Fruit fly (Drosophila melanogaster): Measurements from ENCODE around the gene Nil.

The Nil gene

DNA sequence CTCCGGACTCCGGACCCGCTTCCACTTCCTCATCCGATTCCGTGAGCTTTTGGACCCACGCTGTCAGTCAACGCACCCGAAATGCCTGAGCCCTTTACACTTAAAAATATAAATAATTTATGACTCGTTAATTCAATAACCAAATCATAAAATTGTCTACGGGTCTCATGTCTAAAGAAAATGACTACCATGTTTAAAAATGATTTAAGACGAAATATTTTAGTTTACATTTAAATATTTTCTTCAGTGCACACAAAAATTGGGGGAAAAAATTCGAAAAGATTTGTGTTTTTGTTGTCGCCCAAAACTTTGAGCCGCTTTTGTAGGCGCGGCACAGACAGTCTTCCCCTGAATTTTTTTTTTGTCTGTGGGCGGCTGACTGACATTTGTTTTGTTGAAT is 12.0 kb downstream of the Nil start (continued):
- TF ChIP-seq sr (GFP tag; IDR thresholded peaks at IDR 0.05) (no peak), CG2875 (GFP tag; optimal IDR thresholded peaks at IDR 0.05) (no peak), CG15269 (tag; optimal IDR thresholded peaks at IDR 0.05) (peak; percentile 66), CG9817 (tag; optimal IDR thresholded peaks at IDR 0.05) (peak; percentile 29), slou (GFP tag; optimal IDR thresholded peaks at IDR 0.05) (no peak), CG12942 (GFP tag; optimal IDR thresholded peaks at IDR 0.05) (no peak), gfzf (GFP tag; optimal IDR thresholded peaks at IDR 0.05) (no peak), ind (GFP tag; optimal IDR thresholded peaks at IDR 0.05) (peak; percentile 42), CG12299 (tag; optimal IDR thresholded peaks at IDR 0.05) (no peak), Optix (GFP tag; IDR thresholded peaks at IDR 0.05) (no peak), Aef1 (GFP tag; IDR thresholded peaks at IDR 0.05) (peak; percentile 36; the same call in 2 of the 3 replicates), da (GFP tag; optimal IDR thresholded peaks at IDR 0.05) (no peak), CG3838 (GFP tag; optimal IDR thresholded peaks at IDR 0.05) (no peak), sim (GFP tag; IDR thresholded peaks at IDR 0.05) (no peak), mirr (GFP tag; optimal IDR thresholded peaks at IDR 0.05) (no peak), Ets97D (GFP tag; optimal IDR thresholded peaks at IDR 0.05) (no peak), peb (GFP tag; IDR thresholded peaks at IDR 0.05) (no peak), Oaz (GFP tag; IDR thresholded peaks at IDR 0.05) (no peak), CG9797 (GFP tag; optimal IDR thresholded peaks at IDR 0.05) (no peak), CG9727 (GFP tag; optimal IDR thresholded peaks at IDR 0.05) (peak; percentile 35), CG12744 (GFP tag; optimal IDR thresholded peaks at IDR 0.05) (no peak), CG9876 (GFP tag; optimal IDR thresholded peaks at IDR 0.05) (no peak), Med (GFP tag) (no peak), ac (GFP tag; optimal IDR thresholded peaks at IDR 0.05) (no peak), CG17568 (GFP tag; optimal IDR thresholded peaks at IDR 0.05) (no peak), gsb-n (tag; optimal IDR thresholded peaks at IDR 0.05) (no peak), dpn (GFP tag; optimal IDR thresholded peaks at IDR 0.05) (peak in 1 of 2 experiments; percentile 30), Poxn (GFP tag; IDR thresholded peaks at IDR 0.05) (no peak), Nf-YC (tag; optimal IDR thresholded peaks at IDR 0.05) (peak; percentile 15), CG3847 (GFP tag; IDR thresholded peaks at IDR 0.05) (no peak), jumu (GFP tag; optimal IDR thresholded peaks at IDR 0.05) (no peak), CG12769 (tag; optimal IDR thresholded peaks at IDR 0.05) (peak; percentile 36), oc (tag; optimal IDR thresholded peaks at IDR 0.05) (no peak), wor (GFP tag; IDR thresholded peaks at IDR 0.05) (0 out of 2 replicates have a peak, but pooled peaks have one; percentile 20), grau (tag; optimal IDR thresholded peaks at IDR 0.05) (no peak), CG11560 (tag; IDR thresholded peaks at IDR 0.05) (no peak), CG7357 (GFP tag; IDR thresholded peaks at IDR 0.05) (no peak), usp (GFP tag; optimal IDR thresholded peaks at IDR 0.05) (no peak), crc (GFP tag; optimal IDR thresholded peaks at IDR 0.05) (no peak), CG2678 (tag; optimal IDR thresholded peaks at IDR 0.05) (peak; percentile 73), CrebB (tag; optimal IDR thresholded peaks at IDR 0.05) (no peak), MTF-1 (GFP tag; optimal IDR thresholded peaks at IDR 0.05; ENCODE audit: borderline replicate concordance) (no peak), CG17829 (tag; optimal IDR thresholded peaks at IDR 0.05) (no peak), br (optimal IDR thresholded peaks at IDR 0.05) (no peak), CG10274 (GFP tag; optimal IDR thresholded peaks at IDR 0.05) (no peak), CG15696 (tag; optimal IDR thresholded peaks at IDR 0.05) (no peak), CG12071 (GFP tag; optimal IDR thresholded peaks at IDR 0.05) (no peak), Doc2 (GFP tag; IDR thresholded peaks at IDR 0.05) (no peak), CkIIα-i1 (GFP tag; IDR thresholded peaks at IDR 0.05) (no peak), CG9215 (GFP tag; IDR thresholded peaks at IDR 0.05) (no peak), pb (GFP tag; optimal IDR thresholded peaks at IDR 0.05) (no peak), chm (GFP tag; IDR thresholded peaks at IDR 0.05) (no peak), Six4 (GFP tag; optimal IDR thresholded peaks at IDR 0.05) (no peak)
